Fruit fly (Drosophila melanogaster): ENCODE results near the gene Fadd.

DNA sequence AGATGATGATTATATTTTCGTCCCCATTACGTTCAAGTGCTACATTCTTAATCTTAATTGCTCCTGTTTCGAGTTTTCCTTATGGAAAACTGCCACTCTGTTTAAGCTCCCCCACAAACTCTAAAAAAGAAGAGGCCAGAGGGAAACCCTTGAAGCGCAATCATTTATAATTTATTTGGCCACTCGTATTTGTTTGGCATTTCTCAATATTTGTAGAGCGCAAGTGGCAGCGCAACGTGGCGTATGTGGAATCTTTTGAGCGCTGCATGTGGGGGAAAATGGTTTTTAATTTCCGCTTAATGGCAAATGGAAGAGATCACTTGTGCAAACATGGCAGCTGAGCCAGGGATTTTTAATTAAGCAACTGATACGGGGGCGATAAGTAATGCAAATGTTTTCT, 33.0 kb downstream of the Fadd start:
- no peak for TF ChIP-seq pdm3 (GFP tag; optimal IDR thresholded peaks at IDR 0.05)
- TF ChIP-seq Eip93F (GFP tag; optimal IDR thresholded peaks at IDR 0.05), result no peak
- TF ChIP-seq CG6276 (GFP tag; optimal IDR thresholded peaks at IDR 0.05), result no peak
- no peak for TF ChIP-seq OdsH (GFP tag; optimal IDR thresholded peaks at IDR 0.05)
- no peak for TF ChIP-seq achi (GFP tag; optimal IDR thresholded peaks at IDR 0.05)
- no peak for TF ChIP-seq Hr39 (GFP tag; optimal IDR thresholded peaks at IDR 0.05)
- TF ChIP-seq CG11294 (GFP tag; IDR thresholded peaks at IDR 0.05), result no peak
- TF ChIP-seq lz (GFP tag; optimal IDR thresholded peaks at IDR 0.05), result no peak
- no peak for TF ChIP-seq CG31627 (GFP tag; optimal IDR thresholded peaks at IDR 0.05)

Data from whole organism, prepupa.